Fruit fly (Drosophila melanogaster): Measurements from ENCODE around the gene CG4174.

dm6 chr3L:18632187-18632635 lies 14.5 kb upstream of the CG4174 start:
- no peak for TF ChIP-seq cnc (optimal IDR thresholded peaks at IDR 0.05)
- no peak for TF ChIP-seq CG7101 (tag; optimal IDR thresholded peaks at IDR 0.05)
- TF ChIP-seq kay (GFP tag; ENCODE audit: borderline replicate concordance), result no peak
- no peak for TF ChIP-seq CG5204 (GFP tag; optimal IDR thresholded peaks at IDR 0.05)

All from whole organism, adult.